Worm (Caenorhabditis elegans) whole organism, L1 larva: ENCODE data around the gene pat-12.
A peak's percentile ranks its signal among the peaks of the same experiment; 100 is the strongest.

ENCODE experiments used
- C04F5.9 ChIP-seq: sonication (generic microtip); optimal IDR thresholded peaks from 2 replicates; lab custom pipeline; 2016; ENCODE audit warnings: missing genetic modification characterization, missing compliant biosample characterization
- C16A3.4 ChIP-seq: fragments of 150-350 bp; optimal IDR thresholded peaks from 2 replicates; lab custom pipeline; 2014; ENCODE audit warnings: missing biosample characterization, missing genetic modification characterization
- C34B4.2 ChIP-seq: sonication (generic microtip); optimal IDR thresholded peaks from 2 replicates; lab custom pipeline; 2017; ENCODE audit warnings: mild to moderate bottlenecking, missing genetic modification characterization, missing compliant biosample characterization
- Y116A8C.19 ChIP-seq: sonication (generic microtip); optimal IDR thresholded peaks from 2 replicates; lab custom pipeline; 2016; ENCODE audit warnings: missing compliant biosample characterization, missing genetic modification characterization, borderline replicate concordance
- blmp-1 ChIP-seq: fragments of 150-350 bp; optimal IDR thresholded peaks from 2 replicates; lab custom pipeline; 2014; ENCODE audit warnings: missing biosample characterization, missing genetic modification characterization
- ceh-88 ChIP-seq: fragments of 200-800 bp; sonication (Bioruptor generic); IDR thresholded peaks from 2 replicates; pipeline ENCODE4 v1.3.6; 2022; ENCODE audit warnings: missing genetic modification characterization, missing compliant biosample characterization
- ces-1 ChIP-seq: fragments of 150-350 bp; optimal IDR thresholded peaks from 2 replicates; lab custom pipeline; 2014; ENCODE audit warnings: missing biosample characterization, missing genetic modification reagents, missing genetic modification characterization
- dsc-1 ChIP-seq: sonication (generic microtip); optimal IDR thresholded peaks from 2 replicates; lab custom pipeline; 2016; ENCODE audit warnings: mild to moderate bottlenecking, missing genetic modification characterization, missing compliant biosample characterization
- efl-1 ChIP-seq, 4 experiments: fragments of 150-350 bp; optimal IDR thresholded peaks in 3 of 4; peaks in 1 of 4; 1 replicate in 1 of 4; 2 replicates in 3 of 4; lab custom pipeline; 2014; ENCODE audit warnings: missing biosample characterization in 2 of 4, missing genetic modification characterization in 2 of 4, missing genetic modification reagents in 2 of 4
- elt-3 ChIP-seq, 6 experiments: fragments of 150-350 bp in 1 of 6; sonication (generic microtip); optimal IDR thresholded peaks; 2 replicates each; lab custom pipeline; 2017 to 2018; ENCODE audit warnings: missing biosample characterization in 6 of 6, missing genetic modification characterization in 6 of 6, inconsistent platforms in 1 of 6
- fkh-4 ChIP-seq: sonication (generic microtip); optimal IDR thresholded peaks from 2 replicates; lab custom pipeline; 2016; ENCODE audit warnings: missing compliant biosample characterization, missing genetic modification characterization, borderline replicate concordance
- fkh-8 ChIP-seq: sonication (generic microtip); optimal IDR thresholded peaks from 2 replicates; lab custom pipeline; 2016; ENCODE audit warnings: mild to moderate bottlenecking, missing genetic modification characterization, missing compliant biosample characterization
- fos-1 ChIP-seq: fragments of 150-350 bp; optimal IDR thresholded peaks from 2 replicates; lab custom pipeline; 2014; ENCODE audit warnings: missing biosample characterization, missing genetic modification characterization
- hlh-17 ChIP-seq: fragments of 200-800 bp; sonication (Bioruptor generic); optimal IDR thresholded peaks from 2 replicates; lab custom pipeline; 2018; ENCODE audit warnings: missing genetic modification characterization, mild to moderate bottlenecking, missing compliant biosample characterization, moderate library complexity, borderline replicate concordance
- hlh-4 ChIP-seq: sonication (generic microtip); optimal IDR thresholded peaks from 2 replicates; lab custom pipeline; 2016; ENCODE audit warnings: mild to moderate bottlenecking, missing genetic modification characterization, missing compliant biosample characterization
- isw-1 ChIP-seq: fragments of 200-800 bp; sonication (Bioruptor generic); IDR thresholded peaks from 2 replicates; pipeline ENCODE4 v1.3.6; 2022; ENCODE audit warnings: missing genetic modification characterization, missing compliant biosample characterization
- lin-14 ChIP-seq: fragments of 200-800 bp; sonication (Bioruptor generic); optimal IDR thresholded peaks from 2 replicates; lab custom pipeline; 2018; ENCODE audit warnings: mild to moderate bottlenecking, missing genetic modification characterization, moderate library complexity, missing compliant biosample characterization
- mdl-1 ChIP-seq, 2 experiments: fragments of 150-350 bp; optimal IDR thresholded peaks; 2 replicates each; lab custom pipeline; 2014 to 2017; ENCODE audit warnings: missing biosample characterization in 2 of 2, missing genetic modification characterization in 2 of 2, inconsistent platforms in 1 of 2
- mep-1 ChIP-seq: fragments of 150-350 bp; optimal IDR thresholded peaks from 2 replicates; lab custom pipeline; 2014; ENCODE audit warnings: missing biosample characterization, missing genetic modification characterization
- nhr-237 ChIP-seq: fragments of 150-350 bp; optimal IDR thresholded peaks from 2 replicates; lab custom pipeline; 2014; ENCODE audit warnings: missing biosample characterization, missing genetic modification characterization
- nhr-47 ChIP-seq: sonication (generic microtip); optimal IDR thresholded peaks from 2 replicates; lab custom pipeline; 2016; ENCODE audit warnings: mild to moderate bottlenecking, missing genetic modification characterization, moderate library complexity, missing compliant biosample characterization
- nhr-85 ChIP-seq: sonication (generic microtip); peaks from one replicate; lab custom pipeline; 2016; ENCODE audit warnings: missing genetic modification characterization, inconsistent platforms, missing compliant biosample characterization
- snpc-4 ChIP-seq: fragments of 150-350 bp; optimal IDR thresholded peaks from 2 replicates; lab custom pipeline; 2014; ENCODE audit warnings: missing biosample characterization, missing genetic modification characterization
- snu-23 ChIP-seq: sonication (generic microtip); optimal IDR thresholded peaks from 2 replicates; lab custom pipeline; 2016; ENCODE audit warnings: missing genetic modification characterization, missing compliant biosample characterization
- swsn-7 ChIP-seq: sonication (generic microtip); optimal IDR thresholded peaks from 2 replicates; lab custom pipeline; 2016; ENCODE audit warnings: missing genetic modification characterization, missing compliant biosample characterization
- tlp-1 ChIP-seq: fragments of 150-350 bp; optimal IDR thresholded peaks from 2 replicates; lab custom pipeline; 2014; ENCODE audit warnings: missing biosample characterization, missing genetic modification characterization
- unc-130 ChIP-seq: fragments of 150-350 bp; optimal IDR thresholded peaks from 2 replicates; lab custom pipeline; 2017; ENCODE audit warnings: missing biosample characterization, missing genetic modification characterization, inconsistent platforms
- unc-62 ChIP-seq: fragments of 150-350 bp; optimal IDR thresholded peaks from 2 replicates; lab custom pipeline; 2014; ENCODE audit warnings: missing biosample characterization, missing genetic modification reagents, missing genetic modification characterization
- unc-86 ChIP-seq: sonication (generic microtip); optimal IDR thresholded peaks from 2 replicates; lab custom pipeline; 2016; ENCODE audit warnings: missing genetic modification characterization, missing compliant biosample characterization
- vab-15 ChIP-seq: sonication (generic microtip); optimal IDR thresholded peaks from 2 replicates; lab custom pipeline; 2017; ENCODE audit warnings: missing genotype, mild to moderate bottlenecking, missing genetic modification characterization, missing compliant biosample characterization
- ztf-11 ChIP-seq, 2 experiments: sonication (generic microtip); optimal IDR thresholded peaks; 2 replicates each; lab custom pipeline; 2016 to 2017; ENCODE audit warnings: missing genetic modification characterization in 2 of 2, missing biosample characterization in 1 of 2, missing compliant biosample characterization in 1 of 2

Gene pat-12

DNA sequence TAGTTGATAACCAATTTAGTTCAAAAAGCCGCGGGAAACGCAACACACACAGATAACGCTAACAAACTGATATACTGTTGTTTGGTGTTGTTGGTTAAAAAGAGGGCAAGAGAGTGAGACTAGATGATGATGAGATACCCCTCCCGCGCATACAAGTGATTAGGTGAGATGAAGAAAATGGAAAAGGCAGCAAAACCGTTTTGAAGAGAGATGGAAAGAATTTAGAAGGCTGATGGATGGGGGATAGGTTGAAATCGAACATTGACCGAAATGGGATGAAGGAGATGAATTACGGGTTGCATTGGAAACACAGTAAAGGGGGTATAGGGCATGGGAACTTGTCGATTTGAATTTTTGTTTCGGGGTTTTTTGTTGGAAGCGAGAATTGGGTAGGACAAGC lies 3.4 kb downstream of the pat-12 start:
- TF ChIP-seq ces-1 (GFP tag; lab: Kevin White, UChicago) (no peak), snu-23 (GFP tag; lab: Kevin White, UChicago) (peak; percentile 18), fkh-8 (tag; lab: Kevin White, UChicago) (no peak), nhr-85 (peak; percentile 2), blmp-1 (tag; lab: Kevin White, UChicago) (peak; percentile 88), elt-3 (tag; optimal IDR thresholded peaks at IDR 0.05; lab: Kevin White, UChicago) (peak in 1 of 6 experiments; percentile 34), lin-14 (GFP tag; lab: Kevin White, UChicago) (peak; percentile 34)

DNA sequence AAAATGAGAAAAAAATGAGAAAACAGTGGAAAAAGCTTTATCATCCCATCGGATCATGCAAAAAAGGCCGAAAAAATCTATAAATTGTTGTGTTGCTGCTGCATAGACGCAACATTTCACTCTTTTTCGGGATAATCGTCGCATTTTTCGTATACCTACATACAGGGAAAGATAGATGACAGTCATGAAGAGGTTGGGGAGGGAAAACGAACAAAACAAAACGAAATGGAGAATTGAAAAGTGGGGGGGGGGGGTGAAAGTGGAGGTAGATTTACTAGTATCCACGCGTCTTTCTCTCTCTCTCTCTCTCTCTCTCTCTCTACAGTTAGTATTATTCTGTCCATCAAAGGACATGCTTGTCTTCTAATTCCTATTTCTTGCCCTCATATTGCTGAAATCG lies 7.8 kb downstream of the pat-12 start:
- TF ChIP-seq lin-14 (GFP tag; lab: Kevin White, UChicago) = peak; percentile 17
- peak; percentile 95 for TF ChIP-seq blmp-1 (tag; lab: Kevin White, UChicago)
- TF ChIP-seq swsn-7 (tag; lab: Kevin White, UChicago) = no peak

DNA sequence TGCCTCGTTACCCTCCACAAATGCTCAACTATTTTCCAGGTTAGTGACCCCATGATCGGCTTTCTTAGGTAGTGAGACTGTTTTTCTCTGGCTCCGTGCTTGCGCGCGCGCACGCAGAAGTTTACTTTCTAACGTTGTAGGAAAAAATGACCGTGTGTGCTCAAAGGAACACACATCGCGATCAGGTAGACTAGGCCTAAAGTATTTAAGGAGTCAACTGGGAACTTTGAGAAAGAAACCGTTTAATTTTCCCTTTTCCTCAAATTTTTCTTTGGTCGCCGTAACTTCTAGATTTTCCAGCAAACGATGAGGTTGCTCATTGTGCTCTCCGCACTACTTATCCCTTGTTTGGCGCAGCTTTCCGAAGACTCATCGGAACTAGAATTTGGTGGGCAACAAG lies 11.8 kb downstream of the pat-12 start, which contains the start of gene idpp-1:
idpp-1 (plus strand) TSS at position 301 of the 400 bp plus-strand sequence.
- no peak for TF ChIP-seq mep-1
- TF ChIP-seq fos-1 (tag; lab: Kevin White, UChicago) = no peak
- no peak for TF ChIP-seq ztf-11 (tag; optimal IDR thresholded peaks at IDR 0.05; lab: Kevin White, UChicago)
- no peak for TF ChIP-seq snu-23 (GFP tag; lab: Kevin White, UChicago)
- no peak for TF ChIP-seq snpc-4

DNA sequence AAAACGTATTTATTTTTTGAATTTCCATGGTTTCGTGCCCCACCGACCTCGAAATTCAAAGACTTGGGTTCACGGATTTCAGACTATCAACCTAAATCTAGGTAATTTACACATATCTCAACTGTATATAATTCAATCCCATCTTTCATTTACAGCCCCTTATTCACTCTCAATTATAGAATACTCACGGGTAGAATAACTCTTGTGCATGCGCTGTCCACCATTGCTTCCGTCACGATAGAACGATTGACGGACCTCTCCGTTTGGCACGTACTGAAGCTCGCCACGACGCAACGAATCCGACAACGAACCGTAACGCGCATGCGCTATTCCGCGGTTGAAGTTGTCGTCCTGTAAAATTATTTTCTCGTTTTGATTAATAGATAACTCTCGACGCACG lies 23.5 kb downstream of the pat-12 start:
- TF ChIP-seq efl-1 (optimal IDR thresholded peaks at IDR 0.05; lab: Kevin White, UChicago) = no peak
- TF ChIP-seq efl-1 (GFP tag; optimal IDR thresholded peaks at IDR 0.05 in 1 of 2; lab: Kevin White, UChicago) = peak in 1 of 2 experiments; percentile 4
- TF ChIP-seq nhr-47 (tag; lab: Kevin White, UChicago) = no peak

DNA sequence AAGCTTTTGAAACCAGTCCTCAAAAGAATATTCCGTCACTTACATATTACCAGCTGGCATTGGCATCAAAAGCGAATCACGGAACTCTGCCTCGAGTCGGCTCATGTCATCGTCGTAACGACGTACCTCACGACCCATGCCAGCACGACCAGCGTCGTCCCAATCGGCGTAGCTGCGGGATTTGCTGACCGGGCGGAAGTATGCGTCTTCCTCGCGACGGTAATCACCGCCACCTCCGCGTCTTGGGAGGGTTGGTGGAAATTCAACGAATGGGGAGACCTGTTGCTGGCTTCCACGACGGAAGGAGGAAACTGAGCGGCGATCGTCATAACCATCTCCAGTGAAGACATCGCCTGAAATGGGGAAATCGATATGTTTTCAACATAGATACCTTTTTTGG lies 24.2 kb downstream of the pat-12 start:
- TF ChIP-seq unc-130 (tag; lab: Kevin White, UChicago) = no peak
- peak; percentile 70 for TF ChIP-seq nhr-85

DNA sequence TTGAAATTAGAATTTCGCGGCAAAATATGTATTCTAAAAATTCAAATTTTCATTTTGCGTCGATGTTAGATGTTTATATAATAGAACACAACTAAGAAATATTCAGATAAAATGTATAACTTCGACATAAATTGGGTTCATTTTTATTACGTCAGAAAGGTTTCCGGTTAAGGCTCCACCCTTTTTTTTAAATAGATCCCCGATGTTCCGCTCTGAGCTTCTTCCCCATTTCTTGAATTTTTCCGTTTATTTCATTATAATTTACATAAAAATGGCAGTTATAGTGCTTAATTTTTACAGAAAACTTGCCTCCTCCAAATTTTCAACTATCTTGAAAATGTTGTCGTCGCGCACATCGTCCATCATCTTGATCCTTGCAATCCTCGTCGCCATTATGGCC lies 27.4 kb downstream of the pat-12 start, which contains the start of gene flp-24:
flp-24 (plus strand) TSS at position 301 of the 400 bp plus-strand sequence.
- TF ChIP-seq hlh-17 (GFP tag; lab: Kevin White, UChicago) = no peak
- TF ChIP-seq unc-86 (tag; lab: Kevin White, UChicago) = no peak
- no peak for TF ChIP-seq vab-15 (tag; lab: Kevin White, UChicago)
- no peak for TF ChIP-seq nhr-237
- no peak for TF ChIP-seq mep-1
- no peak for TF ChIP-seq fkh-4 (tag; lab: Kevin White, UChicago)
- no peak for TF ChIP-seq isw-1 (GFP tag; lab: Robert Waterston, UW)
- no peak for TF ChIP-seq C04F5.9
- no peak for TF ChIP-seq C16A3.4 (tag; lab: Kevin White, UChicago)
- no peak for TF ChIP-seq dsc-1 (tag; lab: Kevin White, UChicago)
- no peak for TF ChIP-seq unc-62 (GFP tag; lab: Kevin White, UChicago)
- no peak for TF ChIP-seq ceh-88
- no peak for TF ChIP-seq C34B4.2 (tag; lab: Kevin White, UChicago)
- no peak for TF ChIP-seq hlh-4 (tag; lab: Kevin White, UChicago)

DNA sequence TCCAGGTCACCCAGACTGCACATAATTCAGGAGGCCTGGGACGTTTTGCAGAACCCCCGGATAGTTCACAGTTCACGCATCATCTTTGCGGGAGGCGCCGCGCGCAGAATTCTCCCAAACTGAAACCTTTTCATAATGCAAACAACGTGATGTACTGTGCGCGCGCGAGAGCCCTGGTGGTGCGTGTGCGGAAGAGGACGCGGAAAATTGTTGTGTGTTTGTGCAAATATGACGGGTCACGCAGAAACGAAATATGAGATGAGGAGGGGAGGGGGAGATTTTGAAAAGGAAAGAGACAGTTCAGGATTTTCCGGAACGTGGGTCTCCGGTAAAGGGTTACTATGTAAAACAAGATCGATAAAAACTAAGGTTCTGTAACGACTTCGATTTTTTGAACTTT lies 42.2 kb downstream of the pat-12 start:
- TF ChIP-seq mdl-1 (tag; optimal IDR thresholded peaks at IDR 0.05; lab: Kevin White, UChicago) (no peak), fkh-8 (tag; lab: Kevin White, UChicago) (no peak), Y116A8C.19 (tag; lab: Kevin White, UChicago) (no peak), tlp-1 (tag; lab: Kevin White, UChicago) (no peak), C34B4.2 (tag; lab: Kevin White, UChicago) (no peak), unc-62 (GFP tag; lab: Kevin White, UChicago) (no peak), dsc-1 (tag; lab: Kevin White, UChicago) (no peak)
